Fruit fly (Drosophila melanogaster) whole organism, prepupa: ENCODE measurements around the gene CG2924.

ENCODE experiments used
- CG10669 ChIP-seq: fragments of 200-800 bp; sonication (Bioruptor generic); optimal IDR thresholded peaks from 3 replicates; lab custom pipeline; 2018; ENCODE audit warnings: missing biosample characterization, mild to moderate bottlenecking, missing genetic modification characterization, moderate library complexity
- CG11762 ChIP-seq: fragments of 200-800 bp; sonication (Bioruptor generic); optimal IDR thresholded peaks from 3 replicates; lab custom pipeline; 2016; ENCODE audit warnings: missing biosample characterization, missing genetic modification characterization; ENCODE audit not compliant: insufficient read depth
- CG6792 ChIP-seq: fragments of 200-800 bp; sonication (Bioruptor generic); optimal IDR thresholded peaks from 3 replicates; lab custom pipeline; 2016; ENCODE audit warnings: missing biosample characterization, missing genetic modification characterization
- CG6854 ChIP-seq: fragments of 200-800 bp; sonication (Bioruptor generic); optimal IDR thresholded peaks from 2 replicates; lab custom pipeline; 2017; ENCODE audit warnings: missing biosample characterization, mild to moderate bottlenecking, missing genetic modification characterization
- Eip78C ChIP-seq: fragments of 200-800 bp; sonication (Bioruptor generic); peaks from one replicate; lab custom pipeline; 2016; ENCODE audit warnings: missing biosample characterization, missing genetic modification characterization
- OdsH ChIP-seq: fragments of 200-800 bp; sonication (Bioruptor generic); optimal IDR thresholded peaks from 3 replicates; lab custom pipeline; 2016; ENCODE audit warnings: missing biosample characterization, missing genetic modification characterization
- ss ChIP-seq, 2 experiments: fragments of 200-800 bp; sonication (Bioruptor generic); optimal IDR thresholded peaks; 2 replicates in 1 of 2; 3 replicates in 1 of 2; lab custom pipeline; 2017 to 2018; ENCODE audit warnings: mild to moderate bottlenecking in 2 of 2, missing biosample characterization in 2 of 2, missing genetic modification characterization in 2 of 2, moderate library complexity in 1 of 2

- TF ChIP-seq CG11762 (GFP tag; lab: Kevin White, UChicago) (peak; percentile 93), CG6854 (GFP tag; lab: Kevin White, UChicago) (peak; percentile 96), CG6792 (peak; percentile 94), CG10669 (GFP tag; lab: Kevin White, UChicago) (peak; percentile 96), OdsH (GFP tag; lab: Kevin White, UChicago) (peak; percentile 93), Eip78C (GFP tag; lab: Kevin White, UChicago) (peak; percentile 99), ss (GFP tag; optimal IDR thresholded peaks at IDR 0.05; lab: Kevin White, UChicago) (peak; percentile 95 to 97)
These were observed 22.9 kb upstream of the CG2924 start, which contains the start of gene CG2865 for dm6 chrX:2293294-2293988.
